Worm (Caenorhabditis elegans) whole organism, young adult: ENCODE data around the gene T19D12.4.

Experiments used
- F10E7.11 ChIP-seq: sonication (generic microtip); optimal IDR thresholded peaks from 2 replicates; lab custom pipeline; 2017; ENCODE audit warnings: mild to moderate bottlenecking, missing genetic modification characterization, moderate library complexity, missing compliant biosample characterization
- F23B12.7 ChIP-seq: sonication (generic microtip); optimal IDR thresholded peaks from 2 replicates; lab custom pipeline; 2017; ENCODE audit warnings: missing genetic modification characterization, mild to moderate bottlenecking, missing compliant biosample characterization, antibody characterized with exemption, moderate library complexity; ENCODE audit not compliant: insufficient read depth
- F33H1.4 ChIP-seq: fragments of 200-800 bp; sonication (Bioruptor generic); IDR thresholded peaks from 2 replicates; pipeline ENCODE4 v1.3.6; 2022; ENCODE audit warnings: missing genetic modification reagents, missing genetic modification characterization, missing compliant biosample characterization
- F37B4.10 ChIP-seq: fragments of 200-800 bp; sonication (Bioruptor generic); IDR thresholded peaks from 2 replicates; pipeline ENCODE4 v1.3.6; 2022; ENCODE audit warnings: missing genetic modification characterization, missing compliant biosample characterization
- F39B2.1 ChIP-seq: fragments of 200-800 bp; sonication (Bioruptor generic); IDR thresholded peaks from 2 replicates; pipeline ENCODE4 v1.3.6; 2022; ENCODE audit warnings: missing genetic modification reagents, missing genetic modification characterization, missing compliant biosample characterization
- F49E8.2 ChIP-seq: sonication (generic microtip); optimal IDR thresholded peaks from 3 replicates; lab custom pipeline; 2017; ENCODE audit warnings: missing genetic modification characterization, mild to moderate bottlenecking, missing compliant biosample characterization, antibody characterized with exemption, moderate library complexity; ENCODE audit not compliant: insufficient read depth
- F55B11.4 ChIP-seq: sonication (generic microtip); optimal IDR thresholded peaks from 2 replicates; lab custom pipeline; 2016; ENCODE audit warnings: missing compliant biosample characterization, missing genetic modification characterization, borderline replicate concordance; ENCODE audit not compliant: insufficient read depth
- K11D2.4 ChIP-seq: fragments of 200-800 bp; sonication (Bioruptor generic); IDR thresholded peaks from 2 replicates; pipeline ENCODE4 v1.3.6; 2022; ENCODE audit warnings: missing genetic modification reagents, missing genetic modification characterization, missing compliant biosample characterization
- K12H6.12 ChIP-seq: fragments of 200-800 bp; sonication (Bioruptor generic); optimal IDR thresholded peaks from 2 replicates; lab custom pipeline; 2018; ENCODE audit warnings: mild to moderate bottlenecking, missing genetic modification characterization, missing compliant biosample characterization
- Y53F4B.3 ChIP-seq: fragments of 200-800 bp; sonication (Bioruptor generic); IDR thresholded peaks from 2 replicates; pipeline ENCODE4 v1.3.6; 2022; ENCODE audit warnings: missing genetic modification reagents, missing genetic modification characterization, missing compliant biosample characterization
- Y56A3A.18 ChIP-seq: fragments of 200-800 bp; sonication (Bioruptor generic); IDR thresholded peaks from 2 replicates; pipeline ENCODE4 v1.3.6; 2022; ENCODE audit warnings: missing genetic modification reagents, missing genetic modification characterization, missing compliant biosample characterization
- Y95B8A.8 ChIP-seq: fragments of 200-800 bp; sonication (Bioruptor generic); IDR thresholded peaks from 2 replicates; pipeline ENCODE4 v1.3.6; 2022; ENCODE audit warnings: missing genetic modification reagents, missing genetic modification characterization, missing compliant biosample characterization
- ZK185.1 ChIP-seq: sonication (generic microtip); optimal IDR thresholded peaks from 2 replicates; lab custom pipeline; 2016; ENCODE audit warnings: mild to moderate bottlenecking, missing genetic modification characterization, missing compliant biosample characterization; ENCODE audit not compliant: poor library complexity, severe bottlenecking
- aptf-3 ChIP-seq: fragments of 200-800 bp; sonication (Bioruptor generic); IDR thresholded peaks from 2 replicates; pipeline ENCODE4 v1.3.6; 2022; ENCODE audit warnings: missing genetic modification characterization, missing compliant biosample characterization
- athp-1 ChIP-seq: sonication (generic microtip); optimal IDR thresholded peaks from 2 replicates; lab custom pipeline; 2017; ENCODE audit warnings: mild to moderate bottlenecking, missing genetic modification characterization, missing compliant biosample characterization
- ceh-100 ChIP-seq: fragments of 200-800 bp; sonication (Bioruptor generic); IDR thresholded peaks from 2 replicates; pipeline ENCODE4 v1.3.6; 2022; ENCODE audit warnings: missing genetic modification reagents, missing genetic modification characterization, missing compliant biosample characterization
- ceh-27 ChIP-seq: fragments of 200-800 bp; sonication (Bioruptor generic); optimal IDR thresholded peaks from 2 replicates; lab custom pipeline; 2018; ENCODE audit warnings: mild to moderate bottlenecking, missing genetic modification characterization, moderate library complexity, missing compliant biosample characterization
- efl-1 ChIP-seq: fragments of 150-350 bp; optimal IDR thresholded peaks from 2 replicates; lab custom pipeline; 2014; ENCODE audit warnings: missing biosample characterization, missing genetic modification reagents, missing genetic modification characterization
- egl-18 ChIP-seq: fragments of 200-800 bp; sonication (Bioruptor generic); IDR thresholded peaks from 2 replicates; pipeline ENCODE4 v1.3.6; 2022; ENCODE audit warnings: missing genetic modification reagents, missing genetic modification characterization, missing compliant biosample characterization
- ets-4 ChIP-seq: fragments of 200-800 bp; sonication (Bioruptor generic); optimal IDR thresholded peaks from 2 replicates; lab custom pipeline; 2018; ENCODE audit warnings: mild to moderate bottlenecking, missing genetic modification characterization, missing compliant biosample characterization
- gei-17 ChIP-seq: fragments of 200-800 bp; sonication (Bioruptor generic); optimal IDR thresholded peaks from 2 replicates; lab custom pipeline; 2018; ENCODE audit warnings: mild to moderate bottlenecking, missing genetic modification characterization, missing compliant biosample characterization
- him-1 ChIP-seq: sonication (generic microtip); optimal IDR thresholded peaks from 2 replicates; lab custom pipeline; 2016; ENCODE audit warnings: missing genotype, missing genetic modification reagents, missing genetic modification characterization, missing compliant biosample characterization
- hmg-20 ChIP-seq: fragments of 200-800 bp; sonication (Bioruptor generic); IDR thresholded peaks from 2 replicates; pipeline ENCODE4 v1.3.6; 2022; ENCODE audit warnings: missing genetic modification reagents, missing genetic modification characterization, missing compliant biosample characterization
- let-607 ChIP-seq, 2 experiments: fragments of 200-800 bp in 1 of 2; sonication (Bioruptor generic) in 1 of 2; sonication (generic microtip) in 1 of 2; optimal IDR thresholded peaks; 2 replicates each; lab custom pipeline; 2016 to 2018; ENCODE audit warnings: mild to moderate bottlenecking in 2 of 2, missing compliant biosample characterization in 2 of 2, missing genetic modification characterization in 2 of 2, moderate library complexity in 2 of 2, missing genotype in 1 of 2
- lin-40 ChIP-seq: sonication (generic microtip); optimal IDR thresholded peaks from 2 replicates; lab custom pipeline; 2016; ENCODE audit warnings: missing genetic modification characterization, mild to moderate bottlenecking, missing compliant biosample characterization, missing genotype, missing genetic modification reagents
- mcd-1 ChIP-seq: fragments of 200-800 bp; sonication (Bioruptor generic); IDR thresholded peaks from 2 replicates; pipeline ENCODE4 v1.3.6; 2022; ENCODE audit warnings: missing genetic modification reagents, missing genetic modification characterization, missing compliant biosample characterization
- mxl-1 ChIP-seq: sonication (generic microtip); optimal IDR thresholded peaks from 2 replicates; lab custom pipeline; 2016; ENCODE audit warnings: missing genetic modification characterization, missing compliant biosample characterization
- nhr-90 ChIP-seq: sonication (generic microtip); optimal IDR thresholded peaks from 2 replicates; lab custom pipeline; 2016; ENCODE audit warnings: missing genotype, mild to moderate bottlenecking, missing genetic modification characterization, missing compliant biosample characterization
- pbrm-1 ChIP-seq: fragments of 200-800 bp; sonication (Bioruptor generic); IDR thresholded peaks from 2 replicates; pipeline ENCODE4 v1.3.6; 2022; ENCODE audit warnings: missing genetic modification reagents, missing genetic modification characterization, missing compliant biosample characterization
- rpc-1 ChIP-seq, 2 experiments: fragments of 150-350 bp in 1 of 2; sonication (generic microtip) in 1 of 2; optimal IDR thresholded peaks; 2 replicates each; lab custom pipeline; 2014 to 2018; ENCODE audit warnings: missing biosample characterization in 1 of 2, missing genetic modification characterization in 1 of 2, missing genetic modification reagents in 1 of 2, missing genotype in 1 of 2
- snpc-1.3 ChIP-seq: sonication (generic microtip); optimal IDR thresholded peaks from 2 replicates; lab custom pipeline; 2017; ENCODE audit warnings: missing genetic modification characterization, mild to moderate bottlenecking, missing compliant biosample characterization, antibody characterized with exemption, moderate library complexity, missing genotype, missing genetic modification reagents; ENCODE audit not compliant: insufficient read depth
- snpc-3.4 ChIP-seq: sonication (generic microtip); optimal IDR thresholded peaks from 2 replicates; lab custom pipeline; 2017; ENCODE audit warnings: missing genetic modification characterization, mild to moderate bottlenecking, missing compliant biosample characterization, antibody characterized with exemption, moderate library complexity, missing genotype, missing genetic modification reagents
- sptf-2 ChIP-seq: fragments of 200-800 bp; sonication (Bioruptor generic); optimal IDR thresholded peaks from 2 replicates; lab custom pipeline; 2018; ENCODE audit warnings: mild to moderate bottlenecking, missing genetic modification characterization, missing compliant biosample characterization
- unc-130 ChIP-seq: sonication (generic microtip); optimal IDR thresholded peaks from 2 replicates; lab custom pipeline; 2016; ENCODE audit warnings: missing genetic modification reagents, missing genetic modification characterization, missing compliant biosample characterization
- unc-62 ChIP-seq: fragments of 150-350 bp; optimal IDR thresholded peaks from 2 replicates; lab custom pipeline; 2014; ENCODE audit warnings: missing biosample characterization, missing genetic modification reagents, missing genetic modification characterization
- zfh-2 ChIP-seq: fragments of 200-800 bp; sonication (Bioruptor generic); conservative IDR thresholded peaks from 2 replicates; pipeline ENCODE4 v1.3.6; 2022; ENCODE audit warnings: missing genetic modification reagents, missing genetic modification characterization, missing compliant biosample characterization
- ztf-25 ChIP-seq: fragments of 200-800 bp; sonication (Bioruptor generic); IDR thresholded peaks from 2 replicates; pipeline ENCODE4 v1.3.6; 2022; ENCODE audit warnings: missing genetic modification reagents, missing genetic modification characterization, missing compliant biosample characterization
- ztf-28 ChIP-seq: fragments of 200-800 bp; sonication (Bioruptor generic); IDR thresholded peaks from 2 replicates; pipeline ENCODE4 v1.3.6; 2022; ENCODE audit warnings: missing genetic modification reagents, missing genetic modification characterization, missing compliant biosample characterization
- ztf-6 ChIP-seq: fragments of 200-800 bp; sonication (Bioruptor generic); IDR thresholded peaks from 2 replicates; pipeline ENCODE4 v1.3.6; 2022; ENCODE audit warnings: missing genetic modification reagents, missing genetic modification characterization, missing compliant biosample characterization

The T19D12.4 gene

DNA sequence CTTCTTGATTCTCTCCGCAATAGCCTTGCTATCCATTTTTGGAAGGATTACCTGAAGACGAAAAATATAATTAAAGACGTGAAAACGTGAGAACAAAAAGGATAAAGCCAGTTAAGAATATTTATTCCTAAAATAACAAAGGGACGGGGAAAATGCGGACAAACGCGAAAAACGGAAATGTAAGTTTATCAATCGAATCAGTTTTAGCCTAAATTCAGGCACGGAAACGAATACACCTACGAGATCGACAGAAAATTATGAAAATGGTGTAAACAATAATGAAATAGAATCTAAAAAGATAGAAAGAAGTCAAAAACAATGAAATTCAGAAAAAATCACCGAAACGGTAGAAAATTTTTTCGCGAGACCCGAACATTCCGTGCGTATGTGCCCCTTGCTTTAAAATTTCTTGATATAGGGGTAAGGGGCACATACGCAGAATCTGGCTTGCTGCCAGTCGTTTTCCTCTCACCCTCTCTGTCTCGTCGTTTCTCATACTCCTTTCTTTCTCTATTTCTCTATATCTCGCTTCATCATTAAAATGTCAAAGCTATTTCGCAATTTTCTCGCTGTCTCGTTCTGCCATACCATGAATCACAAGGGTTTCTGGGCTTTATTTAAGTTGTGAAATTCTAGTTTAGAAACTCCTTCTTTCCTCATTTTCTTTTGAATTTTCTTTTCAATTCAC is 42.2 kb upstream of the T19D12.4 start, which contains the start of gene icd-1 (continued):
- TF ChIP-seq rpc-1 (optimal IDR thresholded peaks at IDR 0.05; lab: Kevin White, UChicago) = peak; percentile 13
- no peak for TF ChIP-seq rpc-1 (tag; optimal IDR thresholded peaks at IDR 0.05; lab: Kevin White, UChicago)
- TF ChIP-seq gei-17 = peak; percentile 80
- no peak for TF ChIP-seq ztf-25 (GFP tag; lab: Robert Waterston, UW)
- peak; percentile 85 for TF ChIP-seq ceh-27 (GFP tag; lab: Kevin White, UChicago)
- peak; percentile 53 to 80 for TF ChIP-seq let-607 (tag; optimal IDR thresholded peaks at IDR 0.05; lab: Kevin White, UChicago)
- TF ChIP-seq F23B12.7 (tag; lab: Kevin White, UChicago) = peak; percentile 96
- no peak for TF ChIP-seq sptf-2 (GFP tag; lab: Kevin White, UChicago)
- peak; percentile 86 for TF ChIP-seq ZK185.1 (tag; lab: Kevin White, UChicago)
- no peak for TF ChIP-seq aptf-3 (GFP tag; lab: Robert Waterston, UW)
- TF ChIP-seq F49E8.2 (tag; lab: Kevin White, UChicago) = peak; percentile 96
- TF ChIP-seq mcd-1 (GFP tag; lab: Robert Waterston, UW) = peak; percentile 93
- peak; percentile 95 for TF ChIP-seq lin-40 (tag; lab: Kevin White, UChicago)
- TF ChIP-seq ztf-6 (GFP tag; lab: Robert Waterston, UW) = 0 out of 2 replicates have a peak, but pooled peaks have one; percentile 37
- TF ChIP-seq F10E7.11 = peak; percentile 16
- TF ChIP-seq efl-1 = peak; percentile 64
- 0 out of 2 replicates have a peak, but pooled peaks have one; percentile 19 for TF ChIP-seq Y56A3A.18 (GFP tag; lab: Robert Waterston, UW)
- no peak for TF ChIP-seq ets-4 (GFP tag; lab: Kevin White, UChicago)
- TF ChIP-seq K12H6.12 (tag; lab: Kevin White, UChicago) = peak; percentile 91
- peak; percentile 97 for TF ChIP-seq pbrm-1
- no peak for TF ChIP-seq F55B11.4 (tag; lab: Kevin White, UChicago)
- 0 out of 2 replicates have a peak, but pooled peaks have one; percentile 55 for TF ChIP-seq hmg-20 (GFP tag; lab: Robert Waterston, UW)
- peak; percentile 86 for TF ChIP-seq ceh-100 (GFP tag; lab: Robert Waterston, UW)
- peak; percentile 63 for TF ChIP-seq him-1
- no peak for TF ChIP-seq F37B4.10 (GFP tag; lab: Robert Waterston, UW)
- TF ChIP-seq K11D2.4 = peak; percentile 79
- TF ChIP-seq F39B2.1 (GFP tag; lab: Robert Waterston, UW) = no peak
- TF ChIP-seq mxl-1 = no peak
- TF ChIP-seq athp-1 (tag; lab: Kevin White, UChicago) = peak; percentile 91
- 0 out of 2 replicates have a peak, but pooled peaks have one; percentile 10 for TF ChIP-seq Y53F4B.3
- peak; percentile 83 for TF ChIP-seq Y95B8A.8 (GFP tag; lab: Robert Waterston, UW)
- peak; percentile 84 for TF ChIP-seq zfh-2 (GFP tag; lab: Robert Waterston, UW)
- TF ChIP-seq snpc-3.4 (tag; lab: Kevin White, UChicago) = peak; percentile 96
- peak; percentile 81 for TF ChIP-seq F33H1.4
- peak; percentile 88 for TF ChIP-seq unc-130
- peak; percentile 89 for TF ChIP-seq snpc-1.3 (tag; lab: Kevin White, UChicago)
- TF ChIP-seq unc-62 (GFP tag; lab: Kevin White, UChicago) = peak; percentile 95
- TF ChIP-seq nhr-90 (tag; lab: Kevin White, UChicago) = peak; percentile 20
- TF ChIP-seq ztf-28 (GFP tag; lab: Robert Waterston, UW) = 0 out of 2 replicates have a peak, but pooled peaks have one; percentile 25
- 0 out of 2 replicates have a peak, but pooled peaks have one; percentile 28 for TF ChIP-seq egl-18 (GFP tag; lab: Robert Waterston, UW)
